Fruit fly (Drosophila melanogaster): ENCODE data around the gene CG9701.

Gene CG9701

DNA sequence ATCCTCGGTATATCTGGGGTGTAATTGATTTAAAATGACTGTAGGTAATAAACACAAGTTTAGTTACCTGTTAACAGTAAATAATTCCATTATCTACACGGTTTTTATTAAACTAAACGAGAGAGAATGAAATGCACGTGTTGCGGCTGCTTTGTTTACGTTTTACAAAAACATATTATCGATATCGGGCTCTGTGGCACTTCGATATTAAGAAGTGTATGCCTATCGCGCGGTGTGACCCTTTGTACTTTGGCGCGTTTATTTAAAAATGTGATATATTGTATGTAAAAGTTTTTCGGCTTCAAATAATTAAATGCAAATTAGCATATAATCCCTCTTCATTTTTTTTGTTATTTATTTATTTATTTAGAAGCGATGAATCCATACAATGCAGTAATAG, 2.7 kb upstream of the CG9701 start, which contains the start of gene Dbp73D (continued):
- no peak for TF ChIP-seq ewg (GFP tag; optimal IDR thresholded peaks at IDR 0.05)
- no peak for TF ChIP-seq cad (GFP tag; optimal IDR thresholded peaks at IDR 0.05)
- TF ChIP-seq CG15011 (GFP tag; optimal IDR thresholded peaks at IDR 0.05) = no peak
- no peak for TF ChIP-seq B-H1 (GFP tag; IDR thresholded peaks at IDR 0.05)
- no peak for TF ChIP-seq dpn (GFP tag; optimal IDR thresholded peaks at IDR 0.05)
- TF ChIP-seq CG34376 (GFP tag; optimal IDR thresholded peaks at IDR 0.05) = no peak
- TF ChIP-seq ato (GFP tag; IDR thresholded peaks at IDR 0.05; ENCODE audit: partially characterized antibody) = peak; percentile 48
- no peak for TF ChIP-seq Pdp1 (GFP tag; optimal IDR thresholded peaks at IDR 0.05)
- TF ChIP-seq CG11085 (GFP tag; IDR thresholded peaks at IDR 0.05) = no peak
- TF ChIP-seq gro (GFP tag; optimal IDR thresholded peaks at IDR 0.05) = peak; percentile 20
- TF ChIP-seq CG3065 (GFP tag; optimal IDR thresholded peaks at IDR 0.05) = no peak
- TF ChIP-seq Dref (GFP tag; IDR thresholded peaks at IDR 0.05) = peak; percentile 91
- TF ChIP-seq YL-1 (GFP tag; optimal IDR thresholded peaks at IDR 0.05) = peak; percentile 50
- TF ChIP-seq CG30403 (GFP tag; optimal IDR thresholded peaks at IDR 0.05) = no peak
- TF ChIP-seq CG9215 (GFP tag; IDR thresholded peaks at IDR 0.05) = no peak
- TF ChIP-seq Lim3 (GFP tag; IDR thresholded peaks at IDR 0.05) = no peak
- TF ChIP-seq nerfin-1 (tag; optimal IDR thresholded peaks at IDR 0.05) = no peak
- TF ChIP-seq hkb (optimal IDR thresholded peaks at IDR 0.05) = no peak
- no peak for TF ChIP-seq hkb (GFP tag; IDR thresholded peaks at IDR 0.05)
- TF ChIP-seq salm (tag; optimal IDR thresholded peaks at IDR 0.05) = no peak
- no peak for TF ChIP-seq CG6175 (GFP tag; IDR thresholded peaks at IDR 0.05)
- TF ChIP-seq CG14860 (GFP tag; IDR thresholded peaks at IDR 0.05; ENCODE audit: partially characterized antibody) = peak; percentile 45; the same call in 1 of the 3 replicates
- no peak for TF ChIP-seq sima (GFP tag; optimal IDR thresholded peaks at IDR 0.05)
- TF ChIP-seq mirr (GFP tag; optimal IDR thresholded peaks at IDR 0.05) = no peak
- no peak for TF ChIP-seq Poxn (GFP tag; IDR thresholded peaks at IDR 0.05)
- no peak for TF ChIP-seq CG6272 (GFP tag; IDR thresholded peaks at IDR 0.05)
- TF ChIP-seq nerfin-2 (GFP tag; IDR thresholded peaks at IDR 0.05; ENCODE audit: partially characterized antibody) = peak; percentile 42; the same call in 1 of the 2 replicates
- no peak for TF ChIP-seq Hmr (GFP tag; optimal IDR thresholded peaks at IDR 0.05)
- TF ChIP-seq grn (GFP tag; optimal IDR thresholded peaks at IDR 0.05) = no peak
- TF ChIP-seq lola (GFP tag; optimal IDR thresholded peaks at IDR 0.05) = no peak
- no peak for TF ChIP-seq Hr78 (GFP tag; optimal IDR thresholded peaks at IDR 0.05)
- no peak for TF ChIP-seq ken (GFP tag; IDR thresholded peaks at IDR 0.05)
- no peak for TF ChIP-seq row (GFP tag; IDR thresholded peaks at IDR 0.05)
- TF ChIP-seq nau (GFP tag; optimal IDR thresholded peaks at IDR 0.05) = no peak
- TF ChIP-seq cg (GFP tag; optimal IDR thresholded peaks at IDR 0.05) = no peak
- TF ChIP-seq CG5953 (GFP tag; IDR thresholded peaks at IDR 0.05) = no peak
- TF ChIP-seq ro (GFP tag; IDR thresholded peaks at IDR 0.05) = no peak
- TF ChIP-seq Rx (GFP tag; IDR thresholded peaks at IDR 0.05) = no peak
- TF ChIP-seq Taf1 (GFP tag; IDR thresholded peaks at IDR 0.05) = no peak
- TF ChIP-seq CG10366 (GFP tag; IDR thresholded peaks at IDR 0.05) = no peak
- no peak for TF ChIP-seq Six4 (GFP tag; optimal IDR thresholded peaks at IDR 0.05)
- TF ChIP-seq dm (GFP tag; optimal IDR thresholded peaks at IDR 0.05) = peak; percentile 94
- no peak for TF ChIP-seq CG12236 (GFP tag; optimal IDR thresholded peaks at IDR 0.05)
- peak; percentile 19 for TF ChIP-seq zen (tag; optimal IDR thresholded peaks at IDR 0.05)
- no peak for TF ChIP-seq Adf1 (GFP tag; IDR thresholded peaks at IDR 0.05)
- no peak for TF ChIP-seq Oli (tag; optimal IDR thresholded peaks at IDR 0.05)
- TF ChIP-seq Scr (GFP tag; IDR thresholded peaks at IDR 0.05; ENCODE audit: partially characterized antibody) = peak; percentile 62
- TF ChIP-seq CG17186 (GFP tag; optimal IDR thresholded peaks at IDR 0.05) = peak; percentile 32
- no peak for TF ChIP-seq abd-A (tag; optimal IDR thresholded peaks at IDR 0.05)
- TF ChIP-seq MBD-R2 (GFP tag; IDR thresholded peaks at IDR 0.05) = peak; percentile 56; the same call in 1 of the 2 replicates
- TF ChIP-seq chinmo (GFP tag; IDR thresholded peaks at IDR 0.05; ENCODE audit: partially characterized antibody) = no peak
- no peak for TF ChIP-seq CG33213 (GFP tag; optimal IDR thresholded peaks at IDR 0.05)
